Worm (Caenorhabditis elegans) whole organism, L1 larva: Measurements from ENCODE around the gene hpo-31.
A peak's percentile ranks its signal among the peaks of the same experiment; 100 is the strongest.

ENCODE experiments used
- Y116A8C.19 ChIP-seq: sonication (generic microtip); optimal IDR thresholded peaks from 2 replicates; lab custom pipeline; 2016; ENCODE audit warnings: missing compliant biosample characterization, missing genetic modification characterization, borderline replicate concordance
- aha-1 ChIP-seq: fragments of 150-350 bp; optimal IDR thresholded peaks from 2 replicates; lab custom pipeline; 2014; ENCODE audit warnings: missing biosample characterization, missing genetic modification characterization
- alr-1 ChIP-seq: fragments of 200-800 bp; sonication (Bioruptor generic); optimal IDR thresholded peaks from 2 replicates; lab custom pipeline; 2018; ENCODE audit warnings: borderline replicate concordance, mild to moderate bottlenecking, missing genetic modification characterization, missing compliant biosample characterization
- ama-1 ChIP-seq: fragments of 150-350 bp; optimal IDR thresholded peaks from 2 replicates; lab custom pipeline; 2014
- ceh-63 ChIP-seq: fragments of 200-800 bp; sonication (Bioruptor generic); optimal IDR thresholded peaks from 2 replicates; lab custom pipeline; 2018; ENCODE audit warnings: mild to moderate bottlenecking, missing genetic modification characterization, missing compliant biosample characterization
- ceh-88 ChIP-seq: fragments of 200-800 bp; sonication (Bioruptor generic); IDR thresholded peaks from 2 replicates; pipeline ENCODE4 v1.3.6; 2022; ENCODE audit warnings: missing genetic modification characterization, missing compliant biosample characterization
- ces-1 ChIP-seq: fragments of 150-350 bp; optimal IDR thresholded peaks from 2 replicates; lab custom pipeline; 2014; ENCODE audit warnings: missing biosample characterization, missing genetic modification reagents, missing genetic modification characterization
- dpl-1 ChIP-seq, 3 experiments: fragments of 150-350 bp in 2 of 3; sonication (generic microtip) in 1 of 3; optimal IDR thresholded peaks; 2 replicates each; lab custom pipeline; 2014 to 2017; ENCODE audit warnings: missing biosample characterization in 3 of 3, missing genetic modification characterization in 3 of 3, missing genetic modification reagents in 3 of 3
- dsc-1 ChIP-seq: sonication (generic microtip); optimal IDR thresholded peaks from 2 replicates; lab custom pipeline; 2016; ENCODE audit warnings: mild to moderate bottlenecking, missing genetic modification characterization, missing compliant biosample characterization
- efl-3 ChIP-seq: fragments of 200-800 bp; sonication (Bioruptor generic); optimal IDR thresholded peaks from 2 replicates; lab custom pipeline; 2018; ENCODE audit warnings: mild to moderate bottlenecking, missing genetic modification characterization, missing compliant biosample characterization
- egl-13 ChIP-seq: sonication (generic microtip); optimal IDR thresholded peaks from 2 replicates; lab custom pipeline; 2016; ENCODE audit warnings: missing genotype, missing genetic modification reagents, missing genetic modification characterization, missing compliant biosample characterization
- elt-3 ChIP-seq, 6 experiments: fragments of 150-350 bp in 1 of 6; sonication (generic microtip); optimal IDR thresholded peaks; 2 replicates each; lab custom pipeline; 2017 to 2018; ENCODE audit warnings: missing biosample characterization in 6 of 6, missing genetic modification characterization in 6 of 6, inconsistent platforms in 1 of 6
- fkh-4 ChIP-seq: sonication (generic microtip); optimal IDR thresholded peaks from 2 replicates; lab custom pipeline; 2016; ENCODE audit warnings: missing compliant biosample characterization, missing genetic modification characterization, borderline replicate concordance
- fos-1 ChIP-seq: fragments of 150-350 bp; optimal IDR thresholded peaks from 2 replicates; lab custom pipeline; 2014; ENCODE audit warnings: missing biosample characterization, missing genetic modification characterization
- hlh-17 ChIP-seq: fragments of 200-800 bp; sonication (Bioruptor generic); optimal IDR thresholded peaks from 2 replicates; lab custom pipeline; 2018; ENCODE audit warnings: missing genetic modification characterization, mild to moderate bottlenecking, missing compliant biosample characterization, moderate library complexity, borderline replicate concordance
- hlh-4 ChIP-seq: sonication (generic microtip); optimal IDR thresholded peaks from 2 replicates; lab custom pipeline; 2016; ENCODE audit warnings: mild to moderate bottlenecking, missing genetic modification characterization, missing compliant biosample characterization
- irx-1 ChIP-seq: sonication (generic microtip); optimal IDR thresholded peaks from 2 replicates; lab custom pipeline; 2016; ENCODE audit warnings: missing genetic modification characterization, missing compliant biosample characterization
- lin-14 ChIP-seq: fragments of 200-800 bp; sonication (Bioruptor generic); optimal IDR thresholded peaks from 2 replicates; lab custom pipeline; 2018; ENCODE audit warnings: mild to moderate bottlenecking, missing genetic modification characterization, moderate library complexity, missing compliant biosample characterization
- lin-15B ChIP-seq: fragments of 150-350 bp; sonication (generic microtip); optimal IDR thresholded peaks from 3 replicates; lab custom pipeline; 2014; ENCODE audit warnings: missing biosample characterization, missing genetic modification characterization
- lin-35 ChIP-seq, 2 experiments: fragments of 150-350 bp; optimal IDR thresholded peaks; 2 replicates each; lab custom pipeline; 2014; ENCODE audit warnings: missing biosample characterization in 2 of 2, missing genetic modification characterization in 2 of 2, missing genetic modification reagents in 2 of 2
- lin-39 ChIP-seq: fragments of 150-350 bp; optimal IDR thresholded peaks from 2 replicates; lab custom pipeline; 2014; ENCODE audit warnings: missing biosample characterization, missing genetic modification reagents, missing genetic modification characterization
- lir-3 ChIP-seq: sonication (generic microtip); optimal IDR thresholded peaks from 2 replicates; lab custom pipeline; 2016; ENCODE audit warnings: mild to moderate bottlenecking, missing genetic modification characterization, moderate library complexity, missing compliant biosample characterization; ENCODE audit not compliant: poor library complexity
- lsy-2 ChIP-seq, 2 experiments: fragments of 150-350 bp; optimal IDR thresholded peaks; 2 replicates each; lab custom pipeline; 2014; ENCODE audit warnings: missing biosample characterization in 2 of 2, missing genetic modification characterization in 2 of 2
- mab-9 ChIP-seq: fragments of 200-800 bp; sonication (Bioruptor generic); IDR thresholded peaks from 2 replicates; pipeline ENCODE4 v1.3.6; 2022; ENCODE audit warnings: missing genetic modification reagents, missing genetic modification characterization, missing compliant biosample characterization
- mdl-1 ChIP-seq, 2 experiments: fragments of 150-350 bp; optimal IDR thresholded peaks; 2 replicates each; lab custom pipeline; 2014 to 2017; ENCODE audit warnings: missing biosample characterization in 2 of 2, missing genetic modification characterization in 2 of 2, inconsistent platforms in 1 of 2
- mep-1 ChIP-seq: fragments of 150-350 bp; optimal IDR thresholded peaks from 2 replicates; lab custom pipeline; 2014; ENCODE audit warnings: missing biosample characterization, missing genetic modification characterization
- nhr-11 ChIP-seq: fragments of 150-350 bp; optimal IDR thresholded peaks from 2 replicates; lab custom pipeline; 2014; ENCODE audit warnings: missing biosample characterization, missing genetic modification characterization
- nhr-12 ChIP-seq: sonication (generic microtip); optimal IDR thresholded peaks from 2 replicates; lab custom pipeline; 2017; ENCODE audit warnings: missing biosample characterization, missing genetic modification characterization
- nhr-19 ChIP-seq: fragments of 200-800 bp; sonication (Bioruptor generic); conservative IDR thresholded peaks from 2 replicates; pipeline ENCODE4 v1.3.6; 2022; ENCODE audit warnings: missing genetic modification characterization, missing compliant biosample characterization
- nhr-20 ChIP-seq: sonication (generic microtip); optimal IDR thresholded peaks from 2 replicates; lab custom pipeline; 2016; ENCODE audit warnings: mild to moderate bottlenecking, missing genetic modification characterization, missing compliant biosample characterization
- nhr-237 ChIP-seq: fragments of 150-350 bp; optimal IDR thresholded peaks from 2 replicates; lab custom pipeline; 2014; ENCODE audit warnings: missing biosample characterization, missing genetic modification characterization
- nhr-28 ChIP-seq: fragments of 150-350 bp; optimal IDR thresholded peaks from 2 replicates; lab custom pipeline; 2014; ENCODE audit warnings: missing biosample characterization, missing genetic modification characterization
- nhr-71 ChIP-seq: sonication (generic microtip); optimal IDR thresholded peaks from 2 replicates; lab custom pipeline; 2016; ENCODE audit warnings: mild to moderate bottlenecking, missing genetic modification characterization, moderate library complexity, missing compliant biosample characterization
- nhr-84 ChIP-seq: sonication (generic microtip); optimal IDR thresholded peaks from 2 replicates; lab custom pipeline; 2017; ENCODE audit warnings: missing biosample characterization, missing genetic modification characterization
- nhr-85 ChIP-seq: sonication (generic microtip); peaks from one replicate; lab custom pipeline; 2016; ENCODE audit warnings: missing genetic modification characterization, inconsistent platforms, missing compliant biosample characterization
- nhr-90 ChIP-seq: sonication (generic microtip); optimal IDR thresholded peaks from 2 replicates; lab custom pipeline; 2016; ENCODE audit warnings: mild to moderate bottlenecking, missing genetic modification characterization, missing compliant biosample characterization; ENCODE audit not compliant: poor library complexity
- pax-3 ChIP-seq: fragments of 200-800 bp; sonication (Bioruptor generic); optimal IDR thresholded peaks from 2 replicates; lab custom pipeline; 2018; ENCODE audit warnings: mild to moderate bottlenecking, missing genetic modification characterization, moderate library complexity, missing compliant biosample characterization
- snpc-4 ChIP-seq: fragments of 150-350 bp; optimal IDR thresholded peaks from 2 replicates; lab custom pipeline; 2014; ENCODE audit warnings: missing biosample characterization, missing genetic modification characterization
- snu-23 ChIP-seq: sonication (generic microtip); optimal IDR thresholded peaks from 2 replicates; lab custom pipeline; 2016; ENCODE audit warnings: missing genetic modification characterization, missing compliant biosample characterization
- sox-4 ChIP-seq: sonication (generic microtip); optimal IDR thresholded peaks from 2 replicates; lab custom pipeline; 2016; ENCODE audit warnings: missing genetic modification characterization, missing compliant biosample characterization
- tlp-1 ChIP-seq: fragments of 150-350 bp; optimal IDR thresholded peaks from 2 replicates; lab custom pipeline; 2014; ENCODE audit warnings: missing biosample characterization, missing genetic modification characterization
- unc-62 ChIP-seq: fragments of 150-350 bp; optimal IDR thresholded peaks from 2 replicates; lab custom pipeline; 2014; ENCODE audit warnings: missing biosample characterization, missing genetic modification reagents, missing genetic modification characterization
- unc-98 ChIP-seq: fragments of 200-800 bp; sonication (Bioruptor generic); IDR thresholded peaks from 2 replicates; pipeline ENCODE4 v1.3.6; 2022; ENCODE audit warnings: missing genetic modification characterization, missing compliant biosample characterization
- zag-1 ChIP-seq: fragments of 150-350 bp; optimal IDR thresholded peaks from 2 replicates; lab custom pipeline; 2014; ENCODE audit warnings: missing biosample characterization, missing genetic modification characterization
- zip-4 ChIP-seq: fragments of 200-800 bp; sonication (Bioruptor generic); optimal IDR thresholded peaks from 2 replicates; lab custom pipeline; 2018; ENCODE audit warnings: mild to moderate bottlenecking, missing genetic modification characterization, moderate library complexity, missing compliant biosample characterization
- ztf-4 ChIP-seq: fragments of 150-350 bp; optimal IDR thresholded peaks from 2 replicates; lab custom pipeline; 2014; ENCODE audit warnings: missing biosample characterization, missing genetic modification characterization

hpo-31 gene

ce11 chrV:13794046-13794445, 28.8 kb upstream of the hpo-31 start:
- TF ChIP-seq elt-3 (tag; optimal IDR thresholded peaks at IDR 0.05; lab: Kevin White, UChicago) (no peak), ztf-4 (tag; lab: Kevin White, UChicago) (no peak)

ce11 chrV:13796246-13796776, 26.5 kb upstream of the hpo-31 start, which contains the start of gene twk-32:
TSS of gene twk-32 (plus strand) at chrV:13796641.
- TF ChIP-seq lin-15B (tag; lab: Kevin White, UChicago) (no peak), snu-23 (GFP tag; lab: Kevin White, UChicago) (peak; percentile 2), nhr-12 (tag; lab: Kevin White, UChicago) (no peak), fkh-4 (tag; lab: Kevin White, UChicago) (no peak), nhr-28 (tag; lab: Kevin White, UChicago) (no peak), dsc-1 (tag; lab: Kevin White, UChicago) (no peak), nhr-90 (tag; lab: Kevin White, UChicago) (no peak), nhr-19 (GFP tag; lab: Robert Waterston, UW) (peak; percentile 29; the same call in 1 of the 2 replicates), sox-4 (no peak), nhr-20 (peak; percentile 25), dpl-1 (GFP tag; optimal IDR thresholded peaks at IDR 0.05; lab: Kevin White, UChicago) (no peak), mdl-1 (tag; optimal IDR thresholded peaks at IDR 0.05; lab: Kevin White, UChicago) (no peak), hlh-4 (tag; lab: Kevin White, UChicago) (no peak), pax-3 (peak; percentile 48), tlp-1 (no peak), ceh-63 (GFP tag; lab: Kevin White, UChicago) (no peak), lsy-2 (tag; optimal IDR thresholded peaks at IDR 0.05; lab: Kevin White, UChicago) (no peak), fos-1 (tag; lab: Kevin White, UChicago) (no peak), lir-3 (peak; percentile 13), lin-14 (GFP tag; lab: Kevin White, UChicago) (peak; percentile 17), efl-3 (GFP tag; lab: Kevin White, UChicago) (no peak), ama-1 (lab: Kevin White, UChicago) (no peak), nhr-71 (tag; lab: Kevin White, UChicago) (peak; percentile 23)
- TF ChIP-seq, all 84 proteins: peak for 7

DNA sequence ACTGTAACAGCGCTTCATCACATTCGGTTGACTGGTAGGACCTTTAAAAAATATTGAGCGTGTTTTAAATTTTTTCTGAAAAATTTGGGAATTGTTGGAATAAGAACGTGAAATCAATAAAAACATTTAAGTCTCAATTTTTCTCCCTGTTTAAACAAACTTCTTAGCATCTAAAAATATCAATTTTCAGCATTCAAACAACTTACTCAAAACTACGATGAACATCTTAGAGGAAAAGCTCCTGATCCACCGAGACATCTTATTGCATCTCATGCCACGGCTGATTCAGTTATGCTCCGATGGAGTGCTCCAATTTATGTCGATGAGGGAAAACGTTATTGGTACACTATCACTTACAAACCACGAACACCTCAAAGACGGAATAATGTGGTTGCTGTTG, 23.7 kb upstream of the hpo-31 start:
- TF ChIP-seq sox-4 (no peak), snpc-4 (no peak), ceh-88 (GFP tag; lab: Robert Waterston, UW) (no peak), zip-4 (GFP tag; lab: Kevin White, UChicago) (no peak), Y116A8C.19 (tag; lab: Kevin White, UChicago) (no peak), irx-1 (tag; lab: Kevin White, UChicago) (no peak), lin-39 (tag; lab: Kevin White, UChicago) (no peak), snu-23 (GFP tag; lab: Kevin White, UChicago) (no peak), nhr-237 (tag; lab: Kevin White, UChicago) (no peak), nhr-85 (tag; lab: Kevin White, UChicago) (no peak), unc-62 (no peak), aha-1 (tag; lab: Kevin White, UChicago) (no peak), dpl-1 (GFP tag; optimal IDR thresholded peaks at IDR 0.05; lab: Kevin White, UChicago) (no peak), nhr-84 (tag; lab: Kevin White, UChicago) (no peak), nhr-90 (tag; lab: Kevin White, UChicago) (no peak)

DNA sequence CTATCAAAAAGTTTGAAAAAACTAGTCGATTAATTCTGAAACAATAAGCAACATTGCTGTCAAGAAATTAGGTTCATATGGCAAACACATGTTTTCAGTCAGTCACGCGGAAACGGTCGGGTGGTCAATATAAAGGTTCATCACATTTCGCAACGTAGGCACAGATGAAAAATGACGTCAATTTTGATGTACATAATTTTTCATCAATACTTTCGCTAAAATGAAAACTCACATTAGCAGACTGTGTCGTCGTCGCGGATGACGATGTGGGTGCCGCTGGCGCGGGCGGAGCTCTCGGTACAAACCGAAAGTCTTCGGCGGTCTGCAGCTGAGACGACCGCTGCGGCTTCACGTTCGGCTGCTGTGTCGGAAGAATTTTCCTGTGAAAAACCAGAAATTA, 18.9 kb upstream of the hpo-31 start, which contains the start of gene swan-2:
Gene swan-2 (minus strand): TSS at position 380 of the 400 bp plus-strand sequence.
- TF ChIP-seq zag-1 (tag; lab: Kevin White, UChicago) (no peak), dpl-1 (GFP tag; optimal IDR thresholded peaks at IDR 0.05; lab: Kevin White, UChicago) (no peak), lin-35 (GFP tag; optimal IDR thresholded peaks at IDR 0.05; lab: Kevin White, UChicago) (peak in 1 of 2 experiments; percentile 70), hlh-17 (GFP tag; lab: Kevin White, UChicago) (no peak), nhr-12 (tag; lab: Kevin White, UChicago) (no peak), aha-1 (tag; lab: Kevin White, UChicago) (no peak), alr-1 (tag; lab: Kevin White, UChicago) (no peak), mab-9 (GFP tag; lab: Robert Waterston, UW) (no peak), nhr-11 (tag; lab: Kevin White, UChicago) (no peak), egl-13 (no peak), snu-23 (GFP tag; lab: Kevin White, UChicago) (peak; percentile 3), dsc-1 (tag; lab: Kevin White, UChicago) (peak; percentile 60), unc-98 (GFP tag; lab: Robert Waterston, UW) (no peak), nhr-20 (no peak), ceh-88 (GFP tag; lab: Robert Waterston, UW) (no peak), ces-1 (GFP tag; lab: Kevin White, UChicago) (no peak), mep-1 (tag; lab: Kevin White, UChicago) (no peak)
